Fruit fly (Drosophila melanogaster): ENCODE results near the gene CG5114.
A peak's percentile ranks its signal among the peaks of the same experiment; 100 is the strongest.

Gene CG5114

DNA sequence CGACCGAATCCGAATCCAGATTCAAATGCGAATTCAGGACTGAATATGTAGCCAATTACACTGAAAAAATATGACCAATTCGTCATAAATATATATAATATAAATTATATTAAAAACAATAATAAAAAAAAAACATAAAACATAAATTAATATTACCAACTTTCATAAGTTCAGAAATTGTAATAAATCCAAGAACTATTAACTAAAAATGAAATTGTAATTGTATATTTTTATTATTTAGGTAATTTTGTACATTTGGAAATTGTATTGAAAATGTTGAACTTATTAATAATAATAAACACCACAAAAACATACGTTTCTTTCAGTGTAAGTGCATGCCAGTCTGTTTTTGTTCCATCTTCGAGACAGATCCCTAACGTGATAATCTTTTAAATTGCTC lies 21.6 kb upstream of the CG5114 start (continued):
- TF ChIP-seq Trl (optimal IDR thresholded peaks at IDR 0.05) (no peak), Trl (GFP tag; optimal IDR thresholded peaks at IDR 0.05) (no peak), h (optimal IDR thresholded peaks at IDR 0.05) (no peak), ase (GFP tag; IDR thresholded peaks at IDR 0.05) (no peak), sr (GFP tag; IDR thresholded peaks at IDR 0.05) (no peak), pros (GFP tag; optimal IDR thresholded peaks at IDR 0.05) (no peak), CG30431 (GFP tag; optimal IDR thresholded peaks at IDR 0.05) (no peak), Mad (GFP tag; optimal IDR thresholded peaks at IDR 0.05) (no peak), CG11695 (GFP tag; IDR thresholded peaks at IDR 0.05) (peak; percentile 45; the same call in 1 of the 3 replicates), CG6683 (GFP tag; optimal IDR thresholded peaks at IDR 0.05) (no peak), CG9876 (GFP tag; optimal IDR thresholded peaks at IDR 0.05) (no peak), ttk (GFP tag; IDR thresholded peaks at IDR 0.05) (no peak), chif (GFP tag; optimal IDR thresholded peaks at IDR 0.05) (no peak), kah (GFP tag; optimal IDR thresholded peaks at IDR 0.05) (no peak), CG5180 (GFP tag; optimal IDR thresholded peaks at IDR 0.05) (no peak), Hr3 (GFP tag; optimal IDR thresholded peaks at IDR 0.05) (no peak), zen (tag; optimal IDR thresholded peaks at IDR 0.05) (peak; percentile 82), Myb (GFP tag; optimal IDR thresholded peaks at IDR 0.05) (no peak), Nf-YB (GFP tag; optimal IDR thresholded peaks at IDR 0.05) (peak; percentile 41), CG7372 (GFP tag; IDR thresholded peaks at IDR 0.05) (no peak), CG17361 (GFP tag; IDR thresholded peaks at IDR 0.05) (peak; percentile 87), lilli (GFP tag; optimal IDR thresholded peaks at IDR 0.05) (no peak), trem (tag; optimal IDR thresholded peaks at IDR 0.05) (peak; percentile 3), CG11723 (GFP tag; optimal IDR thresholded peaks at IDR 0.05) (no peak), crp (GFP tag; optimal IDR thresholded peaks at IDR 0.05) (no peak), fd96Cb (tag; optimal IDR thresholded peaks at IDR 0.05) (peak; percentile 29)

DNA sequence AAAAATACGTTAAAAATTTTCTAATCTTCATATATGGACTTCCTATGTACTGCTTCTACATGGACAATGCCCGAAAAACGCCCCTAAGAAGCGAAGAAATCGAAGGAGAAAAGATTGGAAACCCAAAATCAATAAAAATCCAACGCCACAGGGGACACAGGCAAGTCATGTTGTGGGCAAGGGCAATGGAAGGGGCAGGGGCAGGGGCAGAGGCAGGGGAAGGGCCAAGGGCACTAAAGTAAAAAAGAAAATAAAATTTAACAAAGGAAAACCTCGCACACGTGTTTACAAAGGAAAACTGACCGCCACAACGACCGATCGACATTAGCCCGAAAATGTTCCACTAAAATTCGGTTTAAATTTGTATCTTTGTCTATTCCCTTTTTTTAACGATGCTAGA lies 19.9 kb upstream of the CG5114 start:
- TF ChIP-seq eyg (GFP tag; optimal IDR thresholded peaks at IDR 0.05) (no peak), sens (GFP tag) (peak; percentile 50), corto (GFP tag; optimal IDR thresholded peaks at IDR 0.05) (no peak), crol (GFP tag; IDR thresholded peaks at IDR 0.05) (peak; percentile 92), CG3163 (GFP tag; optimal IDR thresholded peaks at IDR 0.05) (no peak), CG11695 (GFP tag; IDR thresholded peaks at IDR 0.05) (no peak), hbn (GFP tag; IDR thresholded peaks at IDR 0.05; ENCODE audit: partially characterized antibody) (no peak), MBD-R2 (GFP tag; IDR thresholded peaks at IDR 0.05) (no peak), onecut (GFP tag; IDR thresholded peaks at IDR 0.05) (peak; percentile 50; the same call in 1 of the 2 replicates), CG17802 (tag; optimal IDR thresholded peaks at IDR 0.05) (no peak), CG7745 (tag; optimal IDR thresholded peaks at IDR 0.05) (peak; percentile 37), sc (optimal IDR thresholded peaks at IDR 0.05) (no peak), sc (GFP tag; optimal IDR thresholded peaks at IDR 0.05) (no peak), nerfin-1 (tag; optimal IDR thresholded peaks at IDR 0.05) (no peak), Stat92E (GFP tag; optimal IDR thresholded peaks at IDR 0.05) (peak in 1 of 3 experiments; percentile 48), chn (GFP tag; optimal IDR thresholded peaks at IDR 0.05) (no peak), ssp (GFP tag; IDR thresholded peaks at IDR 0.05) (no peak), CG2129 (GFP tag; IDR thresholded peaks at IDR 0.05; ENCODE audit: partially characterized antibody) (no peak), sima (GFP tag; optimal IDR thresholded peaks at IDR 0.05) (no peak), kni (GFP tag; optimal IDR thresholded peaks at IDR 0.05) (peak; percentile 86), Hr3 (GFP tag; optimal IDR thresholded peaks at IDR 0.05) (no peak), CG8924 (tag; optimal IDR thresholded peaks at IDR 0.05) (peak; percentile 9), cad (GFP tag; optimal IDR thresholded peaks at IDR 0.05) (peak; percentile 22), mam (GFP tag; optimal IDR thresholded peaks at IDR 0.05) (no peak), sug (tag; optimal IDR thresholded peaks at IDR 0.05) (no peak), twi (tag; optimal IDR thresholded peaks at IDR 0.05) (peak; percentile 86), CG2199 (GFP tag; IDR thresholded peaks at IDR 0.05) (peak; percentile 88), B-H1 (GFP tag; IDR thresholded peaks at IDR 0.05) (no peak), CG13775 (GFP tag; optimal IDR thresholded peaks at IDR 0.05) (no peak)

All from whole organism, embryonic.